Worm (Caenorhabditis elegans) whole organism, early embryonic: ENCODE measurements around the gene swsn-1.

Experiments
- B0310.2 ChIP-seq: sonication (generic microtip); optimal IDR thresholded peaks from 2 replicates; lab custom pipeline; 2016; ENCODE audit warnings: mild to moderate bottlenecking, missing genetic modification characterization, missing compliant biosample characterization
- F13C5.2 ChIP-seq: sonication (generic microtip); optimal IDR thresholded peaks from 2 replicates; lab custom pipeline; 2017; ENCODE audit warnings: mild to moderate bottlenecking, missing genetic modification characterization, inconsistent platforms, missing compliant biosample characterization
- aly-1 ChIP-seq: sonication (generic microtip); optimal IDR thresholded peaks from 2 replicates; lab custom pipeline; 2016; ENCODE audit warnings: missing genetic modification characterization, missing compliant biosample characterization
- ama-1 ChIP-seq: fragments of 150-350 bp; optimal IDR thresholded peaks from 2 replicates; lab custom pipeline; 2014
- ceh-13 ChIP-seq: fragments of 200-800 bp; sonication (Bioruptor generic); optimal IDR thresholded peaks from 2 replicates; lab custom pipeline; 2018; ENCODE audit warnings: mild to moderate bottlenecking, missing genetic modification characterization, missing compliant biosample characterization
- ceh-36 ChIP-seq: sonication (generic microtip); optimal IDR thresholded peaks from 2 replicates; lab custom pipeline; 2016; ENCODE audit warnings: missing genetic modification characterization, inconsistent platforms, missing compliant biosample characterization
- ets-7 ChIP-seq: sonication (generic microtip); optimal IDR thresholded peaks from 2 replicates; lab custom pipeline; 2016; ENCODE audit warnings: missing genotype, missing genetic modification characterization, missing compliant biosample characterization
- flt-1 ChIP-seq: fragments of 200-800 bp; sonication (Bioruptor generic); IDR thresholded peaks from 2 replicates; pipeline ENCODE4 v1.3.6; 2022; ENCODE audit warnings: missing genetic modification characterization, missing compliant biosample characterization
- hmbx-1 ChIP-seq: sonication (generic microtip); optimal IDR thresholded peaks from 2 replicates; lab custom pipeline; 2016; ENCODE audit warnings: mild to moderate bottlenecking, missing genetic modification characterization, missing compliant biosample characterization
- hmg-4 ChIP-seq: fragments of 200-800 bp; sonication (Bioruptor generic); optimal IDR thresholded peaks from 2 replicates; lab custom pipeline; 2018; ENCODE audit warnings: mild to moderate bottlenecking, missing genetic modification characterization, missing compliant biosample characterization
- hnd-1 ChIP-seq: sonication (generic microtip); optimal IDR thresholded peaks from 2 replicates; lab custom pipeline; 2016; ENCODE audit warnings: missing genetic modification characterization, missing compliant biosample characterization
- pes-1 ChIP-seq: fragments of 200-800 bp; sonication (Bioruptor generic); IDR thresholded peaks from 2 replicates; pipeline ENCODE4 v1.3.6; 2022; ENCODE audit warnings: missing genetic modification reagents, missing genetic modification characterization, missing compliant biosample characterization
- scrt-1 ChIP-seq: fragments of 200-800 bp; sonication (Bioruptor generic); IDR thresholded peaks from 2 replicates; pipeline ENCODE4 v1.3.6; 2022; ENCODE audit warnings: missing genetic modification characterization, missing compliant biosample characterization
- sea-1 ChIP-seq: fragments of 200-800 bp; sonication (Bioruptor generic); conservative IDR thresholded peaks from 2 replicates; pipeline ENCODE4 v1.3.6; 2022; ENCODE audit warnings: missing genetic modification characterization, missing compliant biosample characterization
- tbx-11 ChIP-seq: fragments of 200-800 bp; sonication (Bioruptor generic); IDR thresholded peaks from 2 replicates; pipeline ENCODE4 v1.3.6; 2022; ENCODE audit warnings: missing genetic modification characterization, missing compliant biosample characterization
- tbx-37 ChIP-seq: fragments of 200-800 bp; sonication (Bioruptor generic); conservative IDR thresholded peaks from 2 replicates; pipeline ENCODE4 v1.3.6; 2022; ENCODE audit warnings: missing genetic modification reagents, missing genetic modification characterization, missing compliant biosample characterization
- tra-4 ChIP-seq: sonication (generic microtip); optimal IDR thresholded peaks from 2 replicates; lab custom pipeline; 2017; ENCODE audit warnings: missing genetic modification characterization, missing compliant biosample characterization

The swsn-1 gene

DNA sequence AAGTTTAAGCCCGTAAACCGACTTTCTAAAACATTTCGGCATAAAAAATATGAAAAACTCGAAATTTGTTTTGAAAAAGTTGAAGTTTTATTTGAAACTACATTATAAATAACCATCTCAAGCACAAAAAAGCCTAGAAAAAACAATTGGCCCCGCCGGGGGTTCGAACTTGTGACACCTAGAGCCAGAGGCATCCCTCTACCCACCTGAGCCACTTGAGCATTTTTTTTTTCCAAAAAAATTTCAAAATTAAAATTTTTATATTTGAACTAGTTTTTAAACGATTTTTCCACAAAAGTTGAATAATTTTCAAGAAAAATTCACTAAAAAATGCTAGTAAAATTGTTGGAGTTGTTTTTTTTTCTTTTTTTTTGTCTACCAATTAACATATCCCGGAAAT, 25.6 kb downstream of the swsn-1 start:
- TF ChIP-seq ceh-13 (GFP tag; lab: Kevin White, UChicago) (no peak), pes-1 (GFP tag; lab: Robert Waterston, UW) (no peak), tra-4 (tag; lab: Kevin White, UChicago) (no peak)

DNA sequence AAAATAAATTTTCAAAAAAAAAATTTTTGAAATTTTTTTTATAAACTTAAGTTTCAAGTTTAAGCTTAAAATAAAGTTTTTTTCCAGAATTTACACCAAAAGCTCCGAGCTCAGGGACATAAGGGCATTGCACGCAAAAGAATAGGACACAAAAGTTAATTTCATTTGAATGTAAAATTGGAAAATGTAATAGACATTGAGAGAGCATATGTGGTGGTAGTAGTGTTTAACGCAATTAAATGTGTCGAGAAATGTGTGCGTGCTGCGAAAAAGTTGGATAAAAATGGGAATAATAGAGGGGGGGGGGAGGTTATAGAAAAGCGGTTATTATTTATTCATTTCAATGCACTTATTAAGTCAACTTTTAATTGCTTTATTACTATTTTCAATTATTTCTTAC, 28.7 kb downstream of the swsn-1 start:
- TF ChIP-seq sea-1 (GFP tag; lab: Robert Waterston, UW) (no peak), aly-1 (tag; lab: Kevin White, UChicago) (no peak), pes-1 (GFP tag; lab: Robert Waterston, UW) (no peak), ets-7 (tag; lab: Kevin White, UChicago) (no peak), scrt-1 (GFP tag; lab: Robert Waterston, UW) (no peak)

DNA sequence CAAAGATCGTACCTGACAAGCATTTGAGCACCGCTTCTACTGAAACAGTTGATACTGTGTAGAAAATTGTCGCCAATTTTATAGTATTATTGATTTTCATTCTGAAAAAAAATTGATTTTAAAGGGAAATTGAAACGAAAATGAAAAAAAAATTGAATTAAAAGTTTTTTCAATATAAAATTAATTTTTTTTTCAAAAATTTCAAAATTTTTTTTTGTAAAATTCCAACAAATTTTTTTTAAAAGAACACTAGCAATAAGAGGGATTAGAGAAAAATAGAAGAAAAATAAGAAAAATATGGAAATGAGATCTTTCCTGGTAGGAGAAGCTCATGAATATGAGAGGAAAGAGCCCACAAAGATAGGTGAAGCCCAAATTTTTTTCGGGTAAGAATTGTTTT, 34.1 kb downstream of the swsn-1 start, which contains the start of gene Y113G7B.11:
Gene Y113G7B.11 (minus strand): TSS at position 101 of the 400 bp plus-strand sequence.
- no peak for TF ChIP-seq sea-1 (GFP tag; lab: Robert Waterston, UW)
- no peak for TF ChIP-seq F13C5.2 (tag; lab: Kevin White, UChicago)
- no peak for TF ChIP-seq hmbx-1 (tag; lab: Kevin White, UChicago)
- TF ChIP-seq B0310.2, result no peak
- no peak for TF ChIP-seq flt-1 (GFP tag; lab: Robert Waterston, UW)
- no peak for TF ChIP-seq hmg-4 (GFP tag; lab: Kevin White, UChicago)
- no peak for TF ChIP-seq aly-1 (tag; lab: Kevin White, UChicago)
- TF ChIP-seq scrt-1 (GFP tag; lab: Robert Waterston, UW), result no peak

DNA sequence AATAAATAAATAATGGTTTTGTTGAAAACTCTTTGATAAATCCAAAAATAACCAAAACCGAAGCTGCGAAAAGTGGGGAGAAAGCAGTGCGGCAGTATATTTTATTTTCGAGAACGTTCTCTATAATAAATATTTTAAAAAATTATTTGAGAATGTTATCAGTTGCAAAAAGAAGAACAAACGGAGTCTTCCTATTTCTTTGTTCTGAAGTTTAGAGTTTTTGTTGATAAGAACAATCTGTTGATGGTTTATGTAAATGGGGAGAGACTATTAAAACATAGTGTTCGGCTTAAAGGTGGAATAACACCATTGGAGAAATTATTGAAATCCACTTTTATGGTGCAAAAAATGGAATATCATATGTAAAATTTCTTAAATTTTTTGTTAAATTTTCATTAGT, 36.2 kb downstream of the swsn-1 start:
- TF ChIP-seq hmbx-1 (tag; lab: Kevin White, UChicago) (no peak), ceh-13 (GFP tag; lab: Kevin White, UChicago) (no peak)

DNA sequence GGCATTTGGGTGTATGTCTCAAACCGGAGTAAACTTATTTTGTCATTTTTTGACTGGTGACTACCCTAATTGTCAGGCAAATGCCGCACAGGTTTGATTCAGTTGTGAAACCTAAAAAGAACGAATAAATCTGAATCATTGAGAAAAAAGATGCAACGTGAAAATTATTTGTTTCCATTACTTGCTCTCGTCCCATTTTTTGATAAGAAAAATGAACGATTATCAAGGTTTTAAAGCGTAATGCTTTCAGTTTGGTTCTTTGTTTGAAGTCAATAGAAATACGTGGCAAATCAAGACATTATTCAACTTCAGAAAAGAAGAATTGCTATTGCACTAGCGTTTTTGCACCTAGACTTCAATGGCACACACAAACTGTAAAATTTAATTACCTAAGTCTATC, 36.7 kb downstream of the swsn-1 start, which contains the start of gene Y113G7B.12:
Gene Y113G7B.12 (minus strand): TSS at position 101 of the 400 bp plus-strand sequence.
- no peak for TF ChIP-seq B0310.2
- no peak for TF ChIP-seq tbx-37 (GFP tag; lab: Robert Waterston, UW)
- TF ChIP-seq ceh-13 (GFP tag; lab: Kevin White, UChicago), result no peak
- no peak for TF ChIP-seq scrt-1 (GFP tag; lab: Robert Waterston, UW)
- no peak for TF ChIP-seq aly-1 (tag; lab: Kevin White, UChicago)
- no peak for TF ChIP-seq flt-1 (GFP tag; lab: Robert Waterston, UW)
- no peak for TF ChIP-seq hmbx-1 (tag; lab: Kevin White, UChicago)
- TF ChIP-seq hnd-1, result no peak
- no peak for TF ChIP-seq tbx-11 (GFP tag; lab: Robert Waterston, UW)
- no peak for TF ChIP-seq ama-1

DNA sequence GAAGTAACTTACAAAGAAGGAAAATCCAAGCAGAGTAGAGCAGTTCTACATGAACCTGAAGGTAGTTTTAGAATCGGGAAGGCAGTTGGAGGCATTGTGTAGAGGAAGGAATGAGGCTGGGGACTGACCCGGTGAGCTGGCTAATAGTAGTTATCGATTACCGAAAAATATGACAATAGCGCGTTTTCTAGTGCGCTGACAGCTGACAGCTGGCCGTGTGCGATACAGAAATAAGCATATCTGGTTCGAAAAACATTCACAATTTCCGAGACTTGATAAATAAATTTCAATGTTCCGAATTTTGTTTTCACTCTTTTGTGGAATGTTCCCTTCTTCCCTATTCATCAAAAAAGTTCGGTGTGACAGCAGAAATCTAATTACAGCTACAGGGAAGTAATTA, 43.2 kb downstream of the swsn-1 start, which contains the start of the genes fbxb-59 and srbc-34:
Gene fbxb-59 (minus strand): TSS at position 101 of the 400 bp plus-strand sequence.
Gene srbc-34 (plus strand): TSS at position 233 of the 400 bp plus-strand sequence.
- TF ChIP-seq tbx-37 (GFP tag; lab: Robert Waterston, UW) (no peak), pes-1 (GFP tag; lab: Robert Waterston, UW) (no peak), tbx-11 (GFP tag; lab: Robert Waterston, UW) (no peak), ets-7 (tag; lab: Kevin White, UChicago) (no peak), hmg-4 (GFP tag; lab: Kevin White, UChicago) (no peak), F13C5.2 (tag; lab: Kevin White, UChicago) (no peak), ceh-13 (GFP tag; lab: Kevin White, UChicago) (no peak), sea-1 (GFP tag; lab: Robert Waterston, UW) (no peak), flt-1 (GFP tag; lab: Robert Waterston, UW) (no peak)

DNA sequence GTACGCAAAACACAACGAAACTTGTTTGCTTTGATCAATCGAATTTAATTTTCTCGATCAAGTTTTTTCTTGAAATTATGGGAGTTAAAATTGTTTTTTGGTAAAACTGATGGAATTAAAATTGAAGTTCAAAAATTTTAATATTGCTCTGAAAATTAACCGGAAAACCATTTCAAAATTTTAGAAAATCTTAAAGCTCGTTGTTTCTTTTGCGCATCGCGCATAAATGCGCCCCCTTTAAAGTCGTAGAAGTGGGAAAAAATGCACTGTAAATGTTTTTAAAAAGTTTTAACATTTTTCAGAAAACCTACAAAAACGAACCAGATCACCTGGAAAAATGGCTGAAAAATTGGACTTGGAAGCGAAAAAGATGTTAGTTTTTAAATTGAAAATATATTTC, 46.2 kb downstream of the swsn-1 start, which contains the start of gene fbxa-113:
Gene fbxa-113 (plus strand): TSS at position 301 of the 400 bp plus-strand sequence.
- TF ChIP-seq hmbx-1 (tag; lab: Kevin White, UChicago), result no peak
- TF ChIP-seq B0310.2, result no peak
- TF ChIP-seq hnd-1, result no peak
- no peak for TF ChIP-seq ceh-36 (tag; lab: Kevin White, UChicago)

DNA sequence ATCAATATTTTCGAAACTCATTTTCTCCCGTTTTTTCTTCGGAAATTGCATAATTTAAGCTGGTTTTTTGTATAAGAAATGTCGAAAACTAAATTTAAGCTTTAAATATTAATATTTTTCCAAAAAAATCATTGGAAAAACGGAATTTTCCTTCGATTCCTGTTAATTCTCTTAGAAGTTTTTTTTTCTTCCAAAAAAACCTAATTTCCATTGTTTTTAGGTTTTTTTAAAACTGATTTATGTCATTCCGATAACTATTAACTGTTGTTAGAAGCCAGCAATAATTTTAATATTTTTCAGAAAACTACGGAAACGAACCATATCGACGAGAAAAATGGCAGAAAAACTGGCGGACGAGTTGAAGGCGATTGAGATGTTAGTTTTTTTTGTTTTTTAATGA, 48.0 kb downstream of the swsn-1 start, which contains the start of gene fbxa-114:
Gene fbxa-114 (plus strand): TSS at position 301 of the 400 bp plus-strand sequence.
- TF ChIP-seq ceh-36 (tag; lab: Kevin White, UChicago) (no peak), ama-1 (no peak), pes-1 (GFP tag; lab: Robert Waterston, UW) (no peak), F13C5.2 (tag; lab: Kevin White, UChicago) (no peak), ceh-13 (GFP tag; lab: Kevin White, UChicago) (no peak), flt-1 (GFP tag; lab: Robert Waterston, UW) (no peak), aly-1 (tag; lab: Kevin White, UChicago) (no peak)

DNA sequence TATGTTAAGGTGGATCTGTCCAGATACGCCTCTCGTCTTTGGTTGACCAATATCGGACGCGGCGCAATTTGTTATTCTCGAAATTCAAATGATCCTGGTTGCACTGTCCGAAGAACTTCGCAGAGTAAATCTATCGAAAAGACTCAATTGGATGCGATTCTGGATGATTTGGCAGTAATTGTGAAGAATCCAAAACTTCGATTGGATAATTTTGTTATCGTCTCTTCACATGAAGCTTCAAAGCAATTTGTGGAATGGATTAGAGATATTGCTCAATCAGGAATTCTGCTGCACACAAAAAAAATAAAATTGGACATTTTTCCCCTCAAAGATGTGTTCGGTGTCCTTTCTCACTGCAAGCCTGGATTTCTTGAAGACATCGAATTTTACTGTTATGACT, 49.6 kb downstream of the swsn-1 start:
- TF ChIP-seq hnd-1 (no peak), ceh-13 (GFP tag; lab: Kevin White, UChicago) (no peak), ceh-36 (tag; lab: Kevin White, UChicago) (no peak), scrt-1 (GFP tag; lab: Robert Waterston, UW) (no peak), B0310.2 (no peak), tbx-37 (GFP tag; lab: Robert Waterston, UW) (no peak), flt-1 (GFP tag; lab: Robert Waterston, UW) (no peak), hmbx-1 (tag; lab: Kevin White, UChicago) (no peak), aly-1 (tag; lab: Kevin White, UChicago) (no peak), ets-7 (tag; lab: Kevin White, UChicago) (no peak), tra-4 (tag; lab: Kevin White, UChicago) (no peak), ama-1 (no peak), sea-1 (GFP tag; lab: Robert Waterston, UW) (no peak), hmg-4 (GFP tag; lab: Kevin White, UChicago) (no peak), F13C5.2 (tag; lab: Kevin White, UChicago) (no peak), tbx-11 (GFP tag; lab: Robert Waterston, UW) (no peak)
